Fruit fly (Drosophila melanogaster): Measurements from ENCODE around the gene Tspo.

Tspo gene

dm6 chr2L:530245-530644 lies 29.2 kb upstream of the Tspo start (continued):
- TF ChIP-seq Rx (GFP tag; IDR thresholded peaks at IDR 0.05) (no peak), Doc3 (GFP tag; IDR thresholded peaks at IDR 0.05; ENCODE audit: partially characterized antibody) (no peak), klu (GFP tag; IDR thresholded peaks at IDR 0.05) (no peak), HLH54F (GFP tag; optimal IDR thresholded peaks at IDR 0.05) (no peak), CG4820 (GFP tag; optimal IDR thresholded peaks at IDR 0.05) (no peak), tio (GFP tag; optimal IDR thresholded peaks at IDR 0.05) (no peak), stwl (tag; optimal IDR thresholded peaks at IDR 0.05) (no peak), Chrac-16 (GFP tag; optimal IDR thresholded peaks at IDR 0.05) (peak; percentile 19), CG31441 (GFP tag; IDR thresholded peaks at IDR 0.05) (no peak), Fer1 (GFP tag; optimal IDR thresholded peaks at IDR 0.05) (no peak), Awh (GFP tag; IDR thresholded peaks at IDR 0.05) (0 out of 2 replicates have a peak, but pooled peaks have one; percentile 19), CG1602 (GFP tag; optimal IDR thresholded peaks at IDR 0.05) (peak; percentile 4), danr (GFP tag; IDR thresholded peaks at IDR 0.05) (no peak), bcd (GFP tag; optimal IDR thresholded peaks at IDR 0.05) (no peak), CG15479 (GFP tag; optimal IDR thresholded peaks at IDR 0.05) (no peak), rib (GFP tag; IDR thresholded peaks at IDR 0.05) (no peak), CG11560 (tag; IDR thresholded peaks at IDR 0.05) (no peak), CG14860 (GFP tag; IDR thresholded peaks at IDR 0.05; ENCODE audit: partially characterized antibody) (no peak), salm (tag; optimal IDR thresholded peaks at IDR 0.05) (no peak), CG6854 (GFP tag; optimal IDR thresholded peaks at IDR 0.05) (no peak), mirr (GFP tag; optimal IDR thresholded peaks at IDR 0.05) (no peak), Bdp1 (GFP tag; optimal IDR thresholded peaks at IDR 0.05) (no peak), cwo (GFP tag; optimal IDR thresholded peaks at IDR 0.05) (no peak), repo (GFP tag; optimal IDR thresholded peaks at IDR 0.05) (no peak), Lhr (GFP tag; optimal IDR thresholded peaks at IDR 0.05) (no peak), ems (GFP tag; optimal IDR thresholded peaks at IDR 0.05) (no peak), Nf-YB (GFP tag; optimal IDR thresholded peaks at IDR 0.05) (no peak), PHDP (tag; optimal IDR thresholded peaks at IDR 0.05) (no peak), fd3F (GFP tag; optimal IDR thresholded peaks at IDR 0.05) (no peak), chn (GFP tag; optimal IDR thresholded peaks at IDR 0.05) (no peak), crp (GFP tag; optimal IDR thresholded peaks at IDR 0.05) (no peak), pzg (GFP tag; optimal IDR thresholded peaks at IDR 0.05) (no peak), crol (GFP tag; IDR thresholded peaks at IDR 0.05) (no peak), HLH3B (GFP tag; IDR thresholded peaks at IDR 0.05) (0 out of 2 replicates have a peak, but pooled peaks have one; percentile 4), CG1603 (tag; optimal IDR thresholded peaks at IDR 0.05) (no peak), hb (GFP tag; IDR thresholded peaks at IDR 0.05; ENCODE audit: partially characterized antibody) (no peak), toy (GFP tag; IDR thresholded peaks at IDR 0.05) (no peak), Dek (tag; optimal IDR thresholded peaks at IDR 0.05) (no peak), tap (tag; optimal IDR thresholded peaks at IDR 0.05) (no peak), Eip74EF (GFP tag; optimal IDR thresholded peaks at IDR 0.05) (no peak), Hr3 (GFP tag; optimal IDR thresholded peaks at IDR 0.05) (peak; percentile 14), HHEX (GFP tag; optimal IDR thresholded peaks at IDR 0.05) (no peak), Neu2 (GFP tag; optimal IDR thresholded peaks at IDR 0.05; ENCODE audit: borderline replicate concordance) (no peak), abd-A (tag; optimal IDR thresholded peaks at IDR 0.05) (no peak), CG3407 (GFP tag; optimal IDR thresholded peaks at IDR 0.05) (no peak), az2 (GFP tag; optimal IDR thresholded peaks at IDR 0.05) (no peak), Asciz (GFP tag; optimal IDR thresholded peaks at IDR 0.05) (no peak), Bgb (GFP tag; IDR thresholded peaks at IDR 0.05; ENCODE audit: partially characterized antibody) (no peak), Atf3 (GFP tag; optimal IDR thresholded peaks at IDR 0.05) (no peak), CoRest (tag; optimal IDR thresholded peaks at IDR 0.05) (peak; percentile 10), ATbp (GFP tag; optimal IDR thresholded peaks at IDR 0.05) (peak; percentile 20)
